Worm (Caenorhabditis elegans) whole organism, L1 larva: ENCODE data around the gene C27B7.7.

Experiments
- C04F5.9 ChIP-seq: sonication (generic microtip); optimal IDR thresholded peaks from 2 replicates; lab custom pipeline; 2016; ENCODE audit warnings: missing genetic modification characterization, missing compliant biosample characterization
- C16A3.4 ChIP-seq: fragments of 150-350 bp; optimal IDR thresholded peaks from 2 replicates; lab custom pipeline; 2014; ENCODE audit warnings: missing biosample characterization, missing genetic modification characterization
- F16B12.6 ChIP-seq: fragments of 150-350 bp; optimal IDR thresholded peaks from 2 replicates; lab custom pipeline; 2014; ENCODE audit warnings: missing biosample characterization, missing genetic modification characterization
- alr-1 ChIP-seq: fragments of 200-800 bp; sonication (Bioruptor generic); optimal IDR thresholded peaks from 2 replicates; lab custom pipeline; 2018; ENCODE audit warnings: borderline replicate concordance, mild to moderate bottlenecking, missing genetic modification characterization, missing compliant biosample characterization
- aly-2 ChIP-seq: fragments of 150-350 bp; optimal IDR thresholded peaks from 2 replicates; lab custom pipeline; 2014; ENCODE audit warnings: missing biosample characterization, missing genetic modification characterization
- ama-1 ChIP-seq: fragments of 150-350 bp; optimal IDR thresholded peaks from 2 replicates; lab custom pipeline; 2014
- ceh-63 ChIP-seq: fragments of 200-800 bp; sonication (Bioruptor generic); optimal IDR thresholded peaks from 2 replicates; lab custom pipeline; 2018; ENCODE audit warnings: mild to moderate bottlenecking, missing genetic modification characterization, missing compliant biosample characterization
- ceh-8 ChIP-seq: fragments of 200-800 bp; sonication (Bioruptor generic); optimal IDR thresholded peaks from 2 replicates; lab custom pipeline; 2018; ENCODE audit warnings: mild to moderate bottlenecking, missing genetic modification characterization, moderate library complexity, missing compliant biosample characterization
- ceh-88 ChIP-seq: fragments of 200-800 bp; sonication (Bioruptor generic); IDR thresholded peaks from 2 replicates; pipeline ENCODE4 v1.3.6; 2022; ENCODE audit warnings: missing genetic modification characterization, missing compliant biosample characterization
- ces-1 ChIP-seq: fragments of 150-350 bp; optimal IDR thresholded peaks from 2 replicates; lab custom pipeline; 2014; ENCODE audit warnings: missing biosample characterization, missing genetic modification reagents, missing genetic modification characterization
- dsc-1 ChIP-seq: sonication (generic microtip); optimal IDR thresholded peaks from 2 replicates; lab custom pipeline; 2016; ENCODE audit warnings: mild to moderate bottlenecking, missing genetic modification characterization, missing compliant biosample characterization
- egl-13 ChIP-seq: sonication (generic microtip); optimal IDR thresholded peaks from 2 replicates; lab custom pipeline; 2016; ENCODE audit warnings: missing genotype, missing genetic modification reagents, missing genetic modification characterization, missing compliant biosample characterization
- ets-5 ChIP-seq: fragments of 200-800 bp; sonication (Bioruptor generic); IDR thresholded peaks from 2 replicates; pipeline ENCODE4 v1.3.6; 2022; ENCODE audit warnings: missing genetic modification characterization, missing compliant biosample characterization
- fkh-10 ChIP-seq: sonication (generic microtip); optimal IDR thresholded peaks from 2 replicates; lab custom pipeline; 2017; ENCODE audit warnings: missing biosample characterization, missing genetic modification reagents, missing genetic modification characterization
- fkh-4 ChIP-seq: sonication (generic microtip); optimal IDR thresholded peaks from 2 replicates; lab custom pipeline; 2016; ENCODE audit warnings: missing compliant biosample characterization, missing genetic modification characterization, borderline replicate concordance
- fkh-8 ChIP-seq: sonication (generic microtip); optimal IDR thresholded peaks from 2 replicates; lab custom pipeline; 2016; ENCODE audit warnings: mild to moderate bottlenecking, missing genetic modification characterization, missing compliant biosample characterization
- fos-1 ChIP-seq: fragments of 150-350 bp; optimal IDR thresholded peaks from 2 replicates; lab custom pipeline; 2014; ENCODE audit warnings: missing biosample characterization, missing genetic modification characterization
- grh-1 ChIP-seq: fragments of 200-800 bp; sonication (Bioruptor generic); IDR thresholded peaks from 2 replicates; pipeline ENCODE4 v1.3.6; 2022; ENCODE audit warnings: missing genetic modification reagents, missing genetic modification characterization, missing compliant biosample characterization
- hlh-4 ChIP-seq: sonication (generic microtip); optimal IDR thresholded peaks from 2 replicates; lab custom pipeline; 2016; ENCODE audit warnings: mild to moderate bottlenecking, missing genetic modification characterization, missing compliant biosample characterization
- hpl-2 ChIP-seq: fragments of 150-350 bp; optimal IDR thresholded peaks from 2 replicates; lab custom pipeline; 2014; ENCODE audit warnings: missing biosample characterization, missing genetic modification reagents, missing genetic modification characterization
- irx-1 ChIP-seq: sonication (generic microtip); optimal IDR thresholded peaks from 2 replicates; lab custom pipeline; 2016; ENCODE audit warnings: missing genetic modification characterization, missing compliant biosample characterization
- isw-1 ChIP-seq: fragments of 200-800 bp; sonication (Bioruptor generic); IDR thresholded peaks from 2 replicates; pipeline ENCODE4 v1.3.6; 2022; ENCODE audit warnings: missing genetic modification characterization, missing compliant biosample characterization
- jun-1 ChIP-seq: fragments of 150-350 bp; optimal IDR thresholded peaks from 2 replicates; lab custom pipeline; 2014; ENCODE audit warnings: missing biosample characterization, missing genetic modification reagents, missing genetic modification characterization
- lin-13 ChIP-seq: fragments of 150-350 bp; optimal IDR thresholded peaks from 2 replicates; lab custom pipeline; 2014; ENCODE audit warnings: missing biosample characterization, missing genetic modification reagents, missing genetic modification characterization
- lin-14 ChIP-seq: fragments of 200-800 bp; sonication (Bioruptor generic); optimal IDR thresholded peaks from 2 replicates; lab custom pipeline; 2018; ENCODE audit warnings: mild to moderate bottlenecking, missing genetic modification characterization, moderate library complexity, missing compliant biosample characterization
- lin-39 ChIP-seq: fragments of 150-350 bp; optimal IDR thresholded peaks from 2 replicates; lab custom pipeline; 2014; ENCODE audit warnings: missing biosample characterization, missing genetic modification reagents, missing genetic modification characterization
- lir-3 ChIP-seq: sonication (generic microtip); optimal IDR thresholded peaks from 2 replicates; lab custom pipeline; 2016; ENCODE audit warnings: mild to moderate bottlenecking, missing genetic modification characterization, moderate library complexity, missing compliant biosample characterization; ENCODE audit not compliant: poor library complexity
- lsy-2 ChIP-seq, 2 experiments: fragments of 150-350 bp; optimal IDR thresholded peaks; 2 replicates each; lab custom pipeline; 2014; ENCODE audit warnings: missing biosample characterization in 2 of 2, missing genetic modification characterization in 2 of 2
- mdl-1 ChIP-seq, 2 experiments: fragments of 150-350 bp; optimal IDR thresholded peaks; 2 replicates each; lab custom pipeline; 2014 to 2017; ENCODE audit warnings: missing biosample characterization in 2 of 2, missing genetic modification characterization in 2 of 2, inconsistent platforms in 1 of 2
- nhr-12 ChIP-seq: sonication (generic microtip); optimal IDR thresholded peaks from 2 replicates; lab custom pipeline; 2017; ENCODE audit warnings: missing biosample characterization, missing genetic modification characterization
- nhr-19 ChIP-seq: fragments of 200-800 bp; sonication (Bioruptor generic); conservative IDR thresholded peaks from 2 replicates; pipeline ENCODE4 v1.3.6; 2022; ENCODE audit warnings: missing genetic modification characterization, missing compliant biosample characterization
- nhr-237 ChIP-seq: fragments of 150-350 bp; optimal IDR thresholded peaks from 2 replicates; lab custom pipeline; 2014; ENCODE audit warnings: missing biosample characterization, missing genetic modification characterization
- nhr-47 ChIP-seq: sonication (generic microtip); optimal IDR thresholded peaks from 2 replicates; lab custom pipeline; 2016; ENCODE audit warnings: mild to moderate bottlenecking, missing genetic modification characterization, moderate library complexity, missing compliant biosample characterization
- nhr-85 ChIP-seq: sonication (generic microtip); peaks from one replicate; lab custom pipeline; 2016; ENCODE audit warnings: missing genetic modification characterization, inconsistent platforms, missing compliant biosample characterization
- pag-3 ChIP-seq: sonication (generic microtip); optimal IDR thresholded peaks from 2 replicates; lab custom pipeline; 2017; ENCODE audit warnings: missing genetic modification characterization, mild to moderate bottlenecking, missing compliant biosample characterization, antibody characterized with exemption, borderline replicate concordance; ENCODE audit not compliant: insufficient read depth
- pax-3 ChIP-seq: fragments of 200-800 bp; sonication (Bioruptor generic); optimal IDR thresholded peaks from 2 replicates; lab custom pipeline; 2018; ENCODE audit warnings: mild to moderate bottlenecking, missing genetic modification characterization, moderate library complexity, missing compliant biosample characterization
- rnt-1 ChIP-seq: sonication (generic microtip); optimal IDR thresholded peaks from 2 replicates; lab custom pipeline; 2016; ENCODE audit warnings: mild to moderate bottlenecking, missing genetic modification characterization, moderate library complexity, missing compliant biosample characterization
- skn-1 ChIP-seq: fragments of 150-350 bp; optimal IDR thresholded peaks from 2 replicates; lab custom pipeline; 2014; ENCODE audit warnings: missing biosample characterization, missing genetic modification characterization
- snpc-4 ChIP-seq: fragments of 150-350 bp; optimal IDR thresholded peaks from 2 replicates; lab custom pipeline; 2014; ENCODE audit warnings: missing biosample characterization, missing genetic modification characterization
- snu-23 ChIP-seq: sonication (generic microtip); optimal IDR thresholded peaks from 2 replicates; lab custom pipeline; 2016; ENCODE audit warnings: missing genetic modification characterization, missing compliant biosample characterization
- sox-4 ChIP-seq: sonication (generic microtip); optimal IDR thresholded peaks from 2 replicates; lab custom pipeline; 2016; ENCODE audit warnings: missing genetic modification characterization, missing compliant biosample characterization
- sptf-1 ChIP-seq: fragments of 150-350 bp; optimal IDR thresholded peaks from 2 replicates; lab custom pipeline; 2014; ENCODE audit warnings: missing biosample characterization, missing genetic modification characterization
- swsn-7 ChIP-seq: sonication (generic microtip); optimal IDR thresholded peaks from 2 replicates; lab custom pipeline; 2016; ENCODE audit warnings: missing genetic modification characterization, missing compliant biosample characterization
- tbx-2 ChIP-seq: sonication (generic microtip); optimal IDR thresholded peaks from 2 replicates; lab custom pipeline; 2016; ENCODE audit warnings: missing genetic modification characterization, missing compliant biosample characterization
- tlp-1 ChIP-seq: fragments of 150-350 bp; optimal IDR thresholded peaks from 2 replicates; lab custom pipeline; 2014; ENCODE audit warnings: missing biosample characterization, missing genetic modification characterization
- unc-62 ChIP-seq: fragments of 150-350 bp; optimal IDR thresholded peaks from 2 replicates; lab custom pipeline; 2014; ENCODE audit warnings: missing biosample characterization, missing genetic modification reagents, missing genetic modification characterization
- xbp-1 ChIP-seq: sonication (generic microtip); optimal IDR thresholded peaks from 2 replicates; lab custom pipeline; 2016; ENCODE audit warnings: missing genetic modification characterization, missing compliant biosample characterization
- zip-4 ChIP-seq: fragments of 200-800 bp; sonication (Bioruptor generic); optimal IDR thresholded peaks from 2 replicates; lab custom pipeline; 2018; ENCODE audit warnings: mild to moderate bottlenecking, missing genetic modification characterization, moderate library complexity, missing compliant biosample characterization
- ztf-11 ChIP-seq, 2 experiments: sonication (generic microtip); optimal IDR thresholded peaks; 2 replicates each; lab custom pipeline; 2016 to 2017; ENCODE audit warnings: missing genetic modification characterization in 2 of 2, missing biosample characterization in 1 of 2, missing compliant biosample characterization in 1 of 2
- ztf-4 ChIP-seq: fragments of 150-350 bp; optimal IDR thresholded peaks from 2 replicates; lab custom pipeline; 2014; ENCODE audit warnings: missing biosample characterization, missing genetic modification characterization

The C27B7.7 gene

ce11 chrIV:8888525-8889026 is 18.3 kb upstream of the C27B7.7 start, which contains the start of gene oma-1:
TSS of gene oma-1 (plus strand) at chrIV:8888976.
- peak; percentile 35 for TF ChIP-seq nhr-85 (tag; lab: Kevin White, UChicago)
- TF ChIP-seq ama-1 = no peak
- no peak for TF ChIP-seq lsy-2 (tag; optimal IDR thresholded peaks at IDR 0.05; lab: Kevin White, UChicago)
- no peak for TF ChIP-seq lin-13 (GFP tag; lab: Kevin White, UChicago)

ce11 chrIV:8891131-8891530 is 15.7 kb upstream of the C27B7.7 start, which contains the start of gene spr-2:
TSS of gene spr-2 (plus strand) at chrIV:8891462.
- TF ChIP-seq sox-4 (tag; lab: Kevin White, UChicago) (peak; percentile 4), ama-1 (no peak), egl-13 (tag; lab: Kevin White, UChicago) (peak; percentile 39), lir-3 (tag; lab: Kevin White, UChicago) (no peak), skn-1 (tag; lab: Kevin White, UChicago) (peak; percentile 52), fkh-10 (GFP tag; lab: Kevin White, UChicago) (peak; percentile 30), ztf-11 (tag; optimal IDR thresholded peaks at IDR 0.05; lab: Kevin White, UChicago) (peak in 1 of 2 experiments; percentile 3), unc-62 (GFP tag; lab: Kevin White, UChicago) (no peak), ztf-4 (tag; lab: Kevin White, UChicago) (peak; percentile 54), nhr-19 (peak; percentile 75), irx-1 (peak; percentile 59), hpl-2 (GFP tag; lab: Kevin White, UChicago) (no peak), fkh-8 (peak; percentile 50), lin-39 (tag; lab: Kevin White, UChicago) (peak; percentile 75), aly-2 (tag; lab: Kevin White, UChicago) (peak; percentile 41), nhr-47 (tag; lab: Kevin White, UChicago) (peak; percentile 84), alr-1 (no peak), ceh-88 (GFP tag; lab: Robert Waterston, UW) (no peak), nhr-12 (tag; lab: Kevin White, UChicago) (no peak), isw-1 (GFP tag; lab: Robert Waterston, UW) (peak; percentile 42; the same call in 1 of the 2 replicates), ceh-63 (GFP tag; lab: Kevin White, UChicago) (no peak), ets-5 (GFP tag; lab: Robert Waterston, UW) (no peak), fos-1 (peak; percentile 55), zip-4 (no peak), nhr-237 (no peak), xbp-1 (tag; lab: Kevin White, UChicago) (peak; percentile 80), rnt-1 (tag; lab: Kevin White, UChicago) (peak; percentile 84), F16B12.6 (tag; lab: Kevin White, UChicago) (peak; percentile 52), pax-3 (tag; lab: Kevin White, UChicago) (no peak), C04F5.9 (tag; lab: Kevin White, UChicago) (peak; percentile 14), lsy-2 (tag; optimal IDR thresholded peaks at IDR 0.05; lab: Kevin White, UChicago) (peak; percentile 84 to 87), hlh-4 (tag; lab: Kevin White, UChicago) (no peak), mdl-1 (tag; optimal IDR thresholded peaks at IDR 0.05; lab: Kevin White, UChicago) (peak in 1 of 2 experiments; percentile 48), snpc-4 (tag; lab: Kevin White, UChicago) (peak; percentile 66), ces-1 (GFP tag; lab: Kevin White, UChicago) (no peak), lin-14 (GFP tag; lab: Kevin White, UChicago) (peak; percentile 81), nhr-85 (tag; lab: Kevin White, UChicago) (peak; percentile 76), tbx-2 (tag; lab: Kevin White, UChicago) (peak; percentile 78), pag-3 (no peak), jun-1 (peak; percentile 39), ceh-8 (GFP tag; lab: Kevin White, UChicago) (peak; percentile 68), C16A3.4 (tag; lab: Kevin White, UChicago) (peak; percentile 76), tlp-1 (tag; lab: Kevin White, UChicago) (no peak), grh-1 (GFP tag; lab: Robert Waterston, UW) (0 out of 2 replicates have a peak, but pooled peaks have one; percentile 18), swsn-7 (peak; percentile 81), sptf-1 (tag; lab: Kevin White, UChicago) (no peak), snu-23 (GFP tag; lab: Kevin White, UChicago) (peak; percentile 78), dsc-1 (tag; lab: Kevin White, UChicago) (peak; percentile 75), fkh-4 (tag; lab: Kevin White, UChicago) (no peak)
